Worm (Caenorhabditis elegans) whole organism, L4 larva: ENCODE results near the gene str-252.
A peak's percentile ranks its signal among the peaks of the same experiment; 100 is the strongest.

ENCODE experiments used
- F26F4.8 ChIP-seq: fragments of 200-800 bp; sonication (Bioruptor generic); conservative IDR thresholded peaks from 2 replicates; pipeline ENCODE4 v1.3.6; 2022; ENCODE audit warnings: missing genetic modification characterization, missing compliant biosample characterization
- R02D3.7 ChIP-seq: fragments of 150-350 bp; sonication (generic microtip); optimal IDR thresholded peaks from 3 replicates; lab custom pipeline; 2014; ENCODE audit warnings: missing biosample characterization, missing genetic modification characterization
- Y48G9A.11 ChIP-seq: fragments of 200-800 bp; sonication (Bioruptor generic); IDR thresholded peaks from 2 replicates; pipeline ENCODE4 v1.3.6; 2022; ENCODE audit warnings: missing genetic modification reagents, missing genetic modification characterization, missing compliant biosample characterization
- Y5F2A.4 ChIP-seq: fragments of 200-800 bp; sonication (Bioruptor generic); optimal IDR thresholded peaks from 2 replicates; lab custom pipeline; 2018; ENCODE audit warnings: mild to moderate bottlenecking, missing genetic modification characterization, missing compliant biosample characterization
- aha-1 ChIP-seq: fragments of 150-350 bp; peaks from one replicate; lab custom pipeline; 2014; ENCODE audit warnings: missing biosample characterization, missing genetic modification characterization
- ama-1 ChIP-seq: fragments of 150-350 bp; optimal IDR thresholded peaks from 2 replicates; lab custom pipeline; 2014; ENCODE audit warnings: inconsistent platforms, mixed read lengths
- arid-1 ChIP-seq: fragments of 200-800 bp; sonication (Bioruptor generic); conservative IDR thresholded peaks from 2 replicates; pipeline ENCODE4 v1.3.6; 2022; ENCODE audit warnings: missing genetic modification reagents, missing genetic modification characterization, missing compliant biosample characterization
- ces-1 ChIP-seq: fragments of 150-350 bp; sonication (generic microtip); optimal IDR thresholded peaks from 4 replicates; lab custom pipeline; 2014; ENCODE audit warnings: missing biosample characterization, missing genetic modification reagents, missing genetic modification characterization
- ctbp-1 ChIP-seq: fragments of 200-800 bp; sonication (Bioruptor generic); IDR thresholded peaks from 2 replicates; pipeline ENCODE4 v1.3.6; 2022; ENCODE audit warnings: missing genetic modification reagents, missing genetic modification characterization, missing compliant biosample characterization
- daf-12 ChIP-seq: fragments of 150-350 bp; optimal IDR thresholded peaks from 2 replicates; lab custom pipeline; 2014; ENCODE audit warnings: missing biosample characterization, missing genetic modification reagents, missing genetic modification characterization
- daf-16 ChIP-seq, 3 experiments: sonication (generic microtip); optimal IDR thresholded peaks; 2 replicates each; lab custom pipeline; 2016 to 2017; ENCODE audit warnings: missing genetic modification characterization in 3 of 3, missing genetic modification reagents in 3 of 3, mild to moderate bottlenecking in 2 of 3, missing compliant biosample characterization in 2 of 3, missing biosample characterization in 1 of 3, moderate library complexity in 1 of 3
- dmd-8 ChIP-seq: fragments of 200-800 bp; sonication (Bioruptor generic); IDR thresholded peaks from 2 replicates; pipeline ENCODE4 v1.3.6; 2022; ENCODE audit warnings: missing genetic modification characterization, missing compliant biosample characterization
- dmd-9 ChIP-seq: fragments of 200-800 bp; sonication (Bioruptor generic); IDR thresholded peaks from 2 replicates; pipeline ENCODE4 v1.3.6; 2022; ENCODE audit warnings: missing genetic modification reagents, missing genetic modification characterization, missing compliant biosample characterization
- dve-1 ChIP-seq: sonication (generic microtip); optimal IDR thresholded peaks from 2 replicates; lab custom pipeline; 2017; ENCODE audit warnings: antibody characterized with exemption, mild to moderate bottlenecking, missing genetic modification characterization, missing compliant biosample characterization; ENCODE audit not compliant: insufficient read depth
- egl-43 ChIP-seq: fragments of 200-800 bp; sonication (Bioruptor generic); IDR thresholded peaks from 2 replicates; pipeline ENCODE4 v1.3.6; 2022; ENCODE audit warnings: missing genetic modification reagents, missing genetic modification characterization, missing compliant biosample characterization
- lin-13 ChIP-seq: fragments of 150-350 bp; optimal IDR thresholded peaks from 2 replicates; lab custom pipeline; 2014; ENCODE audit warnings: missing biosample characterization, missing genetic modification reagents, missing genetic modification characterization
- lin-29 ChIP-seq: fragments of 200-800 bp; sonication (Bioruptor generic); IDR thresholded peaks from 2 replicates; pipeline ENCODE4 v1.3.6; 2022; ENCODE audit warnings: missing genetic modification reagents, missing genetic modification characterization, missing compliant biosample characterization
- mes-2 ChIP-seq: sonication (generic microtip); optimal IDR thresholded peaks from 2 replicates; lab custom pipeline; 2016; ENCODE audit warnings: missing genotype, mild to moderate bottlenecking, missing genetic modification characterization, missing compliant biosample characterization; ENCODE audit not compliant: poor library complexity, severe bottlenecking
- nhr-111 ChIP-seq: fragments of 200-800 bp; sonication (Bioruptor generic); optimal IDR thresholded peaks from 2 replicates; lab custom pipeline; 2018; ENCODE audit warnings: mild to moderate bottlenecking, missing genetic modification characterization, missing compliant biosample characterization
- nhr-28 ChIP-seq: fragments of 150-350 bp; optimal IDR thresholded peaks from 2 replicates; lab custom pipeline; 2014; ENCODE audit warnings: missing biosample characterization, missing genetic modification characterization
- nhr-41 ChIP-seq: fragments of 200-800 bp; sonication (Bioruptor generic); IDR thresholded peaks from 2 replicates; pipeline ENCODE4 v1.3.6; 2022; ENCODE audit warnings: missing genetic modification reagents, missing genetic modification characterization, missing compliant biosample characterization
- nhr-42 ChIP-seq: fragments of 200-800 bp; sonication (Bioruptor generic); IDR thresholded peaks from 2 replicates; pipeline ENCODE4 v1.3.6; 2022; ENCODE audit warnings: missing genetic modification characterization, missing compliant biosample characterization
- nhr-6 ChIP-seq: fragments of 150-350 bp; optimal IDR thresholded peaks from 2 replicates; lab custom pipeline; 2014; ENCODE audit warnings: missing biosample characterization, missing genetic modification characterization
- nhr-77 ChIP-seq: fragments of 150-350 bp; optimal IDR thresholded peaks from 2 replicates; lab custom pipeline; 2014; ENCODE audit warnings: missing biosample characterization, missing genetic modification characterization
- pqm-1 ChIP-seq: sonication (generic microtip); optimal IDR thresholded peaks from 2 replicates; lab custom pipeline; 2017; ENCODE audit warnings: missing biosample characterization, missing genetic modification characterization
- set-16 ChIP-seq: fragments of 200-800 bp; sonication (Bioruptor generic); IDR thresholded peaks from 2 replicates; pipeline ENCODE4 v1.3.6; 2022; ENCODE audit warnings: missing genetic modification reagents, missing genetic modification characterization, missing compliant biosample characterization
- unc-130 ChIP-seq: sonication (generic microtip); optimal IDR thresholded peaks from 2 replicates; lab custom pipeline; 2016; ENCODE audit warnings: missing genetic modification reagents, missing genetic modification characterization, missing compliant biosample characterization
- unc-62 ChIP-seq, 3 experiments: fragments of 150-350 bp in 1 of 3; sonication (generic microtip); optimal IDR thresholded peaks in 2 of 3; peaks in 1 of 3; 1 replicate in 1 of 3; 2 replicates in 2 of 3; lab custom pipeline; 2014 to 2017; ENCODE audit warnings: missing biosample characterization in 3 of 3, missing genetic modification characterization in 3 of 3, missing genetic modification reagents in 3 of 3, missing genotype in 1 of 3
- zip-11 ChIP-seq: fragments of 200-800 bp; sonication (Bioruptor generic); IDR thresholded peaks from 2 replicates; pipeline ENCODE4 v1.3.6; 2022; ENCODE audit warnings: missing genetic modification characterization, missing compliant biosample characterization
- ztf-11 ChIP-seq: fragments of 150-350 bp; optimal IDR thresholded peaks from 2 replicates; lab custom pipeline; 2014; ENCODE audit warnings: missing biosample characterization, missing genetic modification characterization

Gene str-252

DNA sequence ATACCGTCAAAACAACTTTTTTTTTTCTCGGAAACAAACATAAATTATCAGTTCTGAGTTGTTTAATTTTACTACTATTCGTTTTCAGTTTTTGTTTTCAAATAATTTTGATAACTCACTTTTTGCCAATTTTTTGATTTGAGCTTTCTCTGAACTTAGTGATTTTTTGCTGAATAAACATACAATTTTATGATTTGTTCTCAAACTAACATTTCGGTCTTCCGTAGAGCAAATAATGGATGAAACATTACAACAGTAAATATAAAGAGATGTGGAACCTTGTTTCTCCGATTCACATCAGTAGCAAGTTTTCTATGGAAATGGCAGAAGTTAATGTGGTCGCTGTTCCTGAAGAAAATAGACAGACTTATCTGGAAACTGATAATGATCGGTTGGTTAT is 33.5 kb downstream of the str-252 start, which contains the start of gene R10D12.7:
Gene R10D12.7, plus strand, starts transcription at position 301 of the 400 bp plus-strand sequence.
- no peak for TF ChIP-seq nhr-77 (tag; lab: Kevin White, UChicago)
- TF ChIP-seq set-16, result no peak
- no peak for TF ChIP-seq dmd-9
- no peak for TF ChIP-seq zip-11 (GFP tag; lab: Robert Waterston, UW)
- TF ChIP-seq F26F4.8 (GFP tag; lab: Robert Waterston, UW), result no peak
- TF ChIP-seq Y48G9A.11 (GFP tag; lab: Robert Waterston, UW), result no peak
- TF ChIP-seq, all 104 proteins: peak for 0

DNA sequence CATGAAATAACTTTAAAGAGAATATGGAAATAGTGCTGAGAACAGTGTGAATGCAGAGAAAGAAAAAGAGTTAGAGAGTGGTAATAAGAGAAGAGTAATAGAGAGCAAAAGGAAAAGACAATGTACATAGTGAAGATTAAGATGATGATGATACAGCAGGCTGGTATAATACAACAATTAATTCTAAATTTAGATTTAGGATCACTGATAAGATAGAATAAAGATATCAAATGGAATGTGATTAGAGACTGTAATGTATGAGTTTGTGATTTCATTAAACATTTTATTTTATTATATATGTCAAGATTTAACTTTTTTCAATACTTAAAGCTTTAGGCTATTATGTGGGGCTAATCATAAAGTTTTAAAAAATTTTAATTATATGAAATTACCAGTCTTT is 36.9 kb downstream of the str-252 start, which contains the start of gene R10D12.8:
Gene R10D12.8, minus strand, starts transcription at position 101 of the 400 bp plus-strand sequence.
- TF ChIP-seq unc-130 (GFP tag; lab: Kevin White, UChicago) (no peak), nhr-28 (tag; lab: Kevin White, UChicago) (peak; percentile 10)

DNA sequence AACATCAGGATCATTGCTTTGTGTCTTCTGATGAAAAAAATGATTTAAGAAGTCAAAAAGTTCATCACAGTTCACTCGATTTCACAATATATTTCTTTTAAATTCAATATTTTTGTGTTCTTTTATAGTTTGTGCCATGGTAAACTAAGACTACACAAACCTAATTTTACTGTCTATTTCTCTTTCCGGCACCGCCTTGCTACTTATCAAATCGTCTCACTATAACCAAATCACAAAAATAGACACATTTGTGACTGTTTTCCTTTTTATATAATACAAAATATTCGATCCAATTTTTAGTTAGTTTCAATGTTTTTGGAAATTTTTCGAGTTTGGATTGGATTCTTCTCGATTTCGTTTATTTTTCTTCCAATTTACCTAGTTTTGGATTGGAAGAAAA is 37.8 kb downstream of the str-252 start, which contains the start of gene swt-6:
Gene swt-6, plus strand, starts transcription at position 301 of the 400 bp plus-strand sequence.
- TF ChIP-seq ctbp-1 (GFP tag; lab: Robert Waterston, UW) (no peak), ama-1 (lab: Kevin White, UChicago) (no peak), ztf-11 (tag; lab: Kevin White, UChicago) (no peak), daf-12 (tag; lab: Kevin White, UChicago) (no peak), ces-1 (GFP tag; lab: Kevin White, UChicago) (no peak), arid-1 (no peak), lin-13 (GFP tag; lab: Kevin White, UChicago) (no peak), Y5F2A.4 (GFP tag; lab: Kevin White, UChicago) (no peak), pqm-1 (tag; lab: Kevin White, UChicago) (peak; percentile 17), R02D3.7 (tag; lab: Kevin White, UChicago) (no peak), dmd-8 (GFP tag; lab: Robert Waterston, UW) (no peak), F26F4.8 (GFP tag; lab: Robert Waterston, UW) (no peak), aha-1 (tag; lab: Kevin White, UChicago) (peak; percentile 7), mes-2 (tag; lab: Kevin White, UChicago) (no peak), egl-43 (GFP tag; lab: Robert Waterston, UW) (no peak), lin-29 (GFP tag; lab: Robert Waterston, UW) (no peak), nhr-111 (GFP tag; lab: Kevin White, UChicago) (no peak), nhr-42 (GFP tag; lab: Robert Waterston, UW) (no peak), nhr-28 (tag; lab: Kevin White, UChicago) (peak; percentile 87)
- TF ChIP-seq, all 104 proteins: peak for 3

DNA sequence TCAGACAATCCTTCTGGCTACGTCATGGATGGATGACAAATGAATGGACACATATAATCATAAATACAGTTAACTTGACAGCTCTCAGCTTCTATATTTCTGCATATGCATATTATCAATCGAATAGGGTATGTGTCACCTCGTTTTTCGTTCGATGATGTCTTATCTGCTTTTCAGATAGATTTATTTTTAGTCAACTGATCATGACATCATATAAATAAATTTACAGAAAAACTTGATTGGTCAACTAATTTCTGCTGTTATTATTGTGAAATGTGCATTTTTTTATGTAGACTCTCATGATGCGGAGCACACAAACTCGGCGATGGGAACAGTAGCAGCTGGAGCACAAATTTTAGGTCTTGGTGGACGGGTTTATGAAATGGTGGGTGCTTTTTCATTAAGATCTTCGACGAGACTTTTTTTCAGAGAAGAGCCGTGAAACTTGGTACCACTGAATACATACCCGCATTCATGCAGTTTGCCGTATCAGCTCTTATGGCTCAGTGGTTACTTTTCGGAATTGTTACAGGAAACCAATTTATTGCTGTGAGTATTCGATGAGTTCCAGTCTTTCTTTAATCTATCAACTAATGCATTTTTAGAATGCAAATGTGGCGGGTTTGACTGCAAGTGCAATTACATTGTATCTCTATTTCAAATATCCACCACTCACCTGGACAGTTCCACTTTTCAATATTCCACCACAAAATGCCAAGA is 39.2 kb downstream of the str-252 start:
- TF ChIP-seq dve-1 (tag; lab: Kevin White, UChicago) (peak; percentile 18), daf-16 (GFP tag; optimal IDR thresholded peaks at IDR 0.05; lab: Kevin White, UChicago) (no peak), daf-16 (tag; optimal IDR thresholded peaks at IDR 0.05; lab: Kevin White, UChicago) (peak; percentile 29), unc-62 (GFP tag; optimal IDR thresholded peaks at IDR 0.05 in 1 of 2; lab: Kevin White, UChicago) (peak in 1 of 2 experiments; percentile 91), unc-62 (tag; optimal IDR thresholded peaks at IDR 0.05; lab: Kevin White, UChicago) (no peak), nhr-6 (tag; lab: Kevin White, UChicago) (no peak)

DNA sequence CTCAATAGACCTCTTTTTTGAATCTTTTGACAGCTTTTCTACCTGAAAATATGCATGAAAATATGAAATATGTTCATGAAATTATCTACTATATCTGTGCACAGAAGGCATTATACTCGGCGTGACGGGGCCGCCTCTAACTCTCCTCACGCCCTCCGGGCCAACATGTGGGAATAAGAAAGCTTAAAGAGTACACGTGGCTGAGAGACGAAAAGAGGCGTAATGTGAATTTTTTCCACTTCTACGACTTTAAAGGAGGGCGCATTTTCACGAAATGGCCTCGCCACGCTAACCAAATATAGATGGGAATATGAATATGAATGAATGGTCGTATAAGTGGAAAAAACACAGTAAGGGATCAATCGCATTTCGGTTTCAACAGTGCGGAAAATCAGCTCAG is 41.4 kb downstream of the str-252 start:
- peak; percentile 91 for TF ChIP-seq aha-1 (tag; lab: Kevin White, UChicago)
- TF ChIP-seq nhr-41 (GFP tag; lab: Robert Waterston, UW), result no peak
